Worm (Caenorhabditis elegans) whole organism, late embryonic: ENCODE data around the gene C36C5.12.

Source experiments
- K09A11.1 ChIP-seq: sonication (generic microtip); optimal IDR thresholded peaks from 2 replicates; lab custom pipeline; 2017; ENCODE audit warnings: antibody characterized with exemption, mild to moderate bottlenecking, missing genetic modification characterization, missing compliant biosample characterization; ENCODE audit not compliant: insufficient read depth
- ama-1 ChIP-seq: fragments of 150-350 bp; optimal IDR thresholded peaks from 2 replicates; lab custom pipeline; 2014
- elt-2 ChIP-seq: sonication (generic microtip); optimal IDR thresholded peaks from 2 replicates; lab custom pipeline; 2016; ENCODE audit warnings: missing genetic modification reagents, missing genetic modification characterization, missing compliant biosample characterization
- hlh-8 ChIP-seq: sonication (generic microtip); optimal IDR thresholded peaks from 2 replicates; lab custom pipeline; 2016; ENCODE audit warnings: missing genotype, missing genetic modification characterization, missing compliant biosample characterization
- nhr-232 ChIP-seq: sonication (generic microtip); optimal IDR thresholded peaks from 2 replicates; lab custom pipeline; 2016; ENCODE audit warnings: missing genetic modification characterization, missing compliant biosample characterization
- npax-4 ChIP-seq: sonication (generic microtip); optimal IDR thresholded peaks from 2 replicates; lab custom pipeline; 2016; ENCODE audit warnings: missing genetic modification characterization, missing compliant biosample characterization
- pha-4 ChIP-seq: fragments of 150-350 bp; optimal IDR thresholded peaks from 2 replicates; lab custom pipeline; 2018; ENCODE audit warnings: missing biosample characterization, missing genetic modification reagents, missing genetic modification characterization
- sox-2 ChIP-seq: fragments of 200-800 bp; sonication (Bioruptor generic); IDR thresholded peaks from 2 replicates; pipeline ENCODE4 v1.3.6; 2022; ENCODE audit warnings: missing genetic modification reagents, missing genetic modification characterization, missing compliant biosample characterization
- tbx-2 ChIP-seq: sonication (generic microtip); optimal IDR thresholded peaks from 2 replicates; lab custom pipeline; 2016; ENCODE audit warnings: missing genetic modification characterization, missing compliant biosample characterization

DNA sequence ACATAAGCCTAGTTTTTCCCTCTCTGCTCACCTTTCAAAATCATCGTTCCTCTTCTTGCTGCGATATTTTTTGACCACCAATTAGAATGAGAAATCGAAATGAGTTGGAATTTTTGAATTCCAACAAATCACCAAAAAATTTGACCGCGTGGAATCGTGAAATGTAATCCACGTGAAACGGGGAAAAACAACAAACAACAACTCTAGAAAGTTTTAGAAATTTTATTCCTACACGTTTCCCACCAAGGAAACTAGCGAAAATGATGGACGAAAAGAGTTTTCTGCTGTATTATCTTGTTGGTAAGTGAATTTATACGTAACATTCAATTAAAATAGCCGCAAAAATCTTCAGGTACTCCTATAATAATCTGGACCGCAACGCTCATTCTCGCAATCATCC lies 20.7 kb downstream of the C36C5.12 start, which contains the start of the genes irld-3 and F02C9.1:
- no peak for TF ChIP-seq K09A11.1 (tag; lab: Kevin White, UChicago)
- no peak for TF ChIP-seq elt-2 (tag; lab: Kevin White, UChicago)
- no peak for TF ChIP-seq tbx-2 (tag; lab: Kevin White, UChicago)
- TF ChIP-seq ama-1 (lab: Kevin White, UChicago): no peak
- no peak for TF ChIP-seq npax-4 (tag; lab: Kevin White, UChicago)
- no peak for TF ChIP-seq pha-4 (tag; lab: Kevin White, UChicago)
- no peak for TF ChIP-seq nhr-232
- TF ChIP-seq sox-2 (GFP tag; lab: Robert Waterston, UW): no peak
- TF ChIP-seq hlh-8 (tag; lab: Kevin White, UChicago): no peak
